Fruit fly (Drosophila melanogaster): Measurements from ENCODE around the gene CG2924.

CG2924 gene

dm6 chrX:2306307-2306706 lies 35.7 kb upstream of the CG2924 start (continued):
- TF ChIP-seq unpg (GFP tag; optimal IDR thresholded peaks at IDR 0.05) (peak; percentile 59), CG10274 (GFP tag; optimal IDR thresholded peaks at IDR 0.05) (peak; percentile 51), Deaf1 (tag; optimal IDR thresholded peaks at IDR 0.05) (no peak), HLH54F (GFP tag; optimal IDR thresholded peaks at IDR 0.05) (peak; percentile 41), tio (GFP tag; optimal IDR thresholded peaks at IDR 0.05) (no peak), fd64A (GFP tag; optimal IDR thresholded peaks at IDR 0.05) (no peak), Vsx1 (GFP tag; optimal IDR thresholded peaks at IDR 0.05) (peak; percentile 37), HmgD (GFP tag; optimal IDR thresholded peaks at IDR 0.05) (no peak), al (GFP tag; IDR thresholded peaks at IDR 0.05) (no peak), Dad (GFP tag; optimal IDR thresholded peaks at IDR 0.05) (peak; percentile 17), CG2678 (tag; optimal IDR thresholded peaks at IDR 0.05) (peak; percentile 74)

- TF ChIP-seq bigmax (GFP tag; optimal IDR thresholded peaks at IDR 0.05), result no peak
- no peak for TF ChIP-seq CG9817 (tag; optimal IDR thresholded peaks at IDR 0.05)
- TF ChIP-seq CG15514 (GFP tag; optimal IDR thresholded peaks at IDR 0.05), result no peak
- TF ChIP-seq pnt (GFP tag; optimal IDR thresholded peaks at IDR 0.05), result no peak
- TF ChIP-seq pita (GFP tag; optimal IDR thresholded peaks at IDR 0.05), result no peak
- no peak for TF ChIP-seq CG17912 (GFP tag; optimal IDR thresholded peaks at IDR 0.05)
- TF ChIP-seq her (GFP tag; optimal IDR thresholded peaks at IDR 0.05), result no peak
- no peak for TF ChIP-seq CG10209 (GFP tag; optimal IDR thresholded peaks at IDR 0.05)
- peak; percentile 24; the same call in 1 of the 3 replicates for TF ChIP-seq CG34224 (GFP tag; IDR thresholded peaks at IDR 0.05; ENCODE audit: partially characterized antibody)
- no peak for TF ChIP-seq br (optimal IDR thresholded peaks at IDR 0.05)
- TF ChIP-seq CG33557 (GFP tag; optimal IDR thresholded peaks at IDR 0.05), result no peak
- TF ChIP-seq CG6175 (GFP tag; IDR thresholded peaks at IDR 0.05), result no peak
- peak; percentile 98 for TF ChIP-seq chinmo (GFP tag; IDR thresholded peaks at IDR 0.05; ENCODE audit: partially characterized antibody)
- no peak for TF ChIP-seq zfh1 (GFP tag; IDR thresholded peaks at IDR 0.05)
- TF ChIP-seq CG14441 (GFP tag; IDR thresholded peaks at IDR 0.05), result no peak
- TF ChIP-seq CG34422 (GFP tag; IDR thresholded peaks at IDR 0.05), result 0 out of 3 replicates have a peak, but pooled peaks have one; percentile 8
- no peak for TF ChIP-seq CG12155 (GFP tag; optimal IDR thresholded peaks at IDR 0.05)
- TF ChIP-seq tup (GFP tag; optimal IDR thresholded peaks at IDR 0.05), result no peak
- peak; percentile 35 for TF ChIP-seq gro (GFP tag; optimal IDR thresholded peaks at IDR 0.05)
- no peak for TF ChIP-seq Sry-δ (GFP tag; optimal IDR thresholded peaks at IDR 0.05)
- TF ChIP-seq CG10267 (tag; optimal IDR thresholded peaks at IDR 0.05), result no peak
- TF ChIP-seq esg (GFP tag; conservative IDR thresholded peaks at IDR 0.05), result no peak
- no peak for TF ChIP-seq CG30020 (tag; optimal IDR thresholded peaks at IDR 0.05)
- TF ChIP-seq CG9797 (GFP tag; optimal IDR thresholded peaks at IDR 0.05), result no peak
- TF ChIP-seq kni (GFP tag; optimal IDR thresholded peaks at IDR 0.05), result peak; percentile 96
- TF ChIP-seq lov (optimal IDR thresholded peaks at IDR 0.05), result no peak
- no peak for TF ChIP-seq lov (GFP tag; IDR thresholded peaks at IDR 0.05)
- no peak for TF ChIP-seq trh (GFP tag; optimal IDR thresholded peaks at IDR 0.05)
- TF ChIP-seq Xbp1 (GFP tag; optimal IDR thresholded peaks at IDR 0.05), result no peak
- no peak for TF ChIP-seq Atf-2 (GFP tag; optimal IDR thresholded peaks at IDR 0.05)
- TF ChIP-seq dysf (GFP tag; IDR thresholded peaks at IDR 0.05), result no peak
- TF ChIP-seq Xrp1 (GFP tag; IDR thresholded peaks at IDR 0.05), result no peak
- TF ChIP-seq CG30403 (GFP tag; optimal IDR thresholded peaks at IDR 0.05), result no peak
- no peak for TF ChIP-seq da (GFP tag; optimal IDR thresholded peaks at IDR 0.05)
- no peak for TF ChIP-seq CG16863 (GFP tag; optimal IDR thresholded peaks at IDR 0.05)
- no peak for TF ChIP-seq ssp (GFP tag; IDR thresholded peaks at IDR 0.05)
- no peak for TF ChIP-seq Tbp (GFP tag; optimal IDR thresholded peaks at IDR 0.05)
- no peak for TF ChIP-seq zf30C (GFP tag; optimal IDR thresholded peaks at IDR 0.05)
- no peak for TF ChIP-seq tgo (GFP tag; IDR thresholded peaks at IDR 0.05)
- no peak for TF ChIP-seq CG9876 (GFP tag; optimal IDR thresholded peaks at IDR 0.05)
- TF ChIP-seq CG15479 (GFP tag; optimal IDR thresholded peaks at IDR 0.05), result peak; percentile 97
Measured at dm6 chrX:2305842-2306300, 35.3 kb upstream of the CG2924 start.

Data from whole organism, embryonic.